Worm (Caenorhabditis elegans) whole organism, L4 larva: Measurements from ENCODE around the gene F22F7.11.

Source experiments
- F37D6.2 ChIP-seq: sonication (generic microtip); optimal IDR thresholded peaks from 2 replicates; lab custom pipeline; 2016; ENCODE audit warnings: mild to moderate bottlenecking, missing genetic modification characterization, missing compliant biosample characterization
- ceh-32 ChIP-seq: sonication (generic microtip); optimal IDR thresholded peaks from 2 replicates; lab custom pipeline; 2016; ENCODE audit warnings: mild to moderate bottlenecking, missing genetic modification characterization, missing compliant biosample characterization; ENCODE audit not compliant: poor library complexity
- jun-1 ChIP-seq: fragments of 150-350 bp; optimal IDR thresholded peaks from 2 replicates; lab custom pipeline; 2014; ENCODE audit warnings: missing biosample characterization, missing genetic modification reagents, missing genetic modification characterization
- lin-13 ChIP-seq: fragments of 150-350 bp; optimal IDR thresholded peaks from 2 replicates; lab custom pipeline; 2014; ENCODE audit warnings: missing biosample characterization, missing genetic modification reagents, missing genetic modification characterization
- lsy-2 ChIP-seq, 2 experiments: fragments of 150-350 bp in 1 of 2; sonication (generic microtip) in 1 of 2; optimal IDR thresholded peaks; 2 replicates each; lab custom pipeline; 2014 to 2017; ENCODE audit warnings: missing biosample characterization in 2 of 2, missing genetic modification characterization in 2 of 2
- mep-1 ChIP-seq: fragments of 150-350 bp; sonication (generic microtip); optimal IDR thresholded peaks from 3 replicates; lab custom pipeline; 2014; ENCODE audit warnings: missing biosample characterization, missing genetic modification characterization
- nhr-41 ChIP-seq: fragments of 200-800 bp; sonication (Bioruptor generic); IDR thresholded peaks from 2 replicates; pipeline ENCODE4 v1.3.6; 2022; ENCODE audit warnings: missing genetic modification reagents, missing genetic modification characterization, missing compliant biosample characterization
- skn-1 ChIP-seq: fragments of 150-350 bp; optimal IDR thresholded peaks from 2 replicates; lab custom pipeline; 2014; ENCODE audit warnings: missing biosample characterization, missing genetic modification characterization
- tag-97 ChIP-seq: fragments of 200-800 bp; sonication (Bioruptor generic); IDR thresholded peaks from 2 replicates; pipeline ENCODE4 v1.3.6; 2022; ENCODE audit warnings: missing genetic modification characterization, missing compliant biosample characterization
- zfp-3 ChIP-seq: fragments of 200-800 bp; sonication (Bioruptor generic); conservative IDR thresholded peaks from 2 replicates; pipeline ENCODE4 v1.3.6; 2022; ENCODE audit warnings: missing genetic modification reagents, missing genetic modification characterization, missing compliant biosample characterization

The F22F7.11 gene

DNA sequence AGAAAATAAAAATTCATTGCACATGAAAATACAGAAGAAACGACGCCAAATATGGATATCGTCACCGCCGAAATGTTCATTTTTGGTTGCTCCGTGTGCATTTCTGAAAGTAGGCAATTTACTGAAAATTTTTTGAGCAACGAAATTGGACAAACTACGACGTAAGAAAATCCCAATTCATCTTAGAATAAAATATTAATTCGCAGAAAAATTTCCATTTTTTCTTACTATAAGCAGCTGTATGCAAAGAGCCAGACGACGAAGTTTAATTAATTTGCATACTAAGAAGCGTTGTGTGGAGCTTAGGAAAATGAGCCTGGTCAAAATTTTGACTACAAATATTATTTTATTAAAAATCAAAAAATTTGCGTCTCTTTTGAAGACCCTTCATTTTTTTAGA is 47.0 kb downstream of the F22F7.11 start, which contains the start of gene srbc-19:
Gene srbc-19 (minus strand): TSS at position 101 of the 400 bp plus-strand sequence.
- TF ChIP-seq nhr-41 (GFP tag; lab: Robert Waterston, UW): no peak
- no peak for TF ChIP-seq ceh-32
- TF ChIP-seq zfp-3 (GFP tag; lab: Robert Waterston, UW): no peak
- no peak for TF ChIP-seq tag-97 (GFP tag; lab: Robert Waterston, UW)
- TF ChIP-seq lin-13: no peak
- TF ChIP-seq mep-1 (tag; lab: Kevin White, UChicago): no peak
- no peak for TF ChIP-seq jun-1 (tag; lab: Kevin White, UChicago)
- TF ChIP-seq lsy-2 (tag; optimal IDR thresholded peaks at IDR 0.05; lab: Kevin White, UChicago): no peak
- TF ChIP-seq F37D6.2 (tag; lab: Kevin White, UChicago): no peak
- no peak for TF ChIP-seq skn-1
